Fruit fly (Drosophila melanogaster) whole organism, embryonic: Measurements from ENCODE around the gene CG43755.

Source experiments
- CG10543 ChIP-seq: fragments of 200-800 bp; sonication (Bioruptor generic); optimal IDR thresholded peaks from 3 replicates; lab custom pipeline; 2017; ENCODE audit warnings: missing biosample characterization, mild to moderate bottlenecking, missing genetic modification characterization, moderate library complexity
- CG10959 ChIP-seq: fragments of 200-800 bp; sonication (Bioruptor generic); IDR thresholded peaks from 2 replicates; pipeline ENCODE4 v1.3.6; 2022; ENCODE audit warnings: missing biosample characterization, missing genetic modification characterization
- CG10979 ChIP-seq: fragments of 200-800 bp; sonication (Bioruptor generic); optimal IDR thresholded peaks from 2 replicates; lab custom pipeline; 2018; ENCODE audit warnings: missing biosample characterization, mild to moderate bottlenecking, missing genetic modification characterization, moderate library complexity
- CG11085 ChIP-seq: fragments of 200-800 bp; sonication (Bioruptor generic); IDR thresholded peaks from 2 replicates; pipeline ENCODE4 v1.3.6; 2022; ENCODE audit warnings: missing biosample characterization, missing genetic modification characterization
- CG11695 ChIP-seq: fragments of 200-800 bp; sonication (Bioruptor generic); IDR thresholded peaks from 3 replicates; pipeline ENCODE4 v1.3.6; 2022; ENCODE audit warnings: missing biosample characterization, missing genetic modification characterization
- CG12659 ChIP-seq: fragments of 200-800 bp; sonication (Bioruptor generic); optimal IDR thresholded peaks from 3 replicates; lab custom pipeline; 2017; ENCODE audit warnings: mild to moderate bottlenecking, missing biosample characterization, missing genetic modification reagents, missing genetic modification characterization
- CG15073 ChIP-seq: fragments of 200-800 bp; sonication (Bioruptor generic); optimal IDR thresholded peaks from 2 replicates; lab custom pipeline; 2016; ENCODE audit warnings: missing biosample characterization, missing genetic modification characterization
- CG15601 ChIP-seq: fragments of 200-800 bp; sonication (Bioruptor generic); optimal IDR thresholded peaks from 3 replicates; lab custom pipeline; 2019; ENCODE audit warnings: missing biosample characterization, mild to moderate bottlenecking, missing genetic modification characterization, moderate library complexity
- CG15696 ChIP-seq: fragments of 200-800 bp; sonication (Bioruptor generic); optimal IDR thresholded peaks from 2 replicates; lab custom pipeline; 2019; ENCODE audit warnings: missing biosample characterization, mild to moderate bottlenecking, missing genetic modification characterization, moderate library complexity
- CG1792 ChIP-seq: fragments of 200-800 bp; sonication (Bioruptor generic); optimal IDR thresholded peaks from 2 replicates; lab custom pipeline; 2016; ENCODE audit warnings: missing biosample characterization, missing genetic modification characterization
- CG2199 ChIP-seq: fragments of 200-800 bp; sonication (Bioruptor generic); IDR thresholded peaks from 3 replicates; pipeline ENCODE4 v1.3.6; 2022; ENCODE audit warnings: missing biosample characterization, missing genetic modification characterization
- CG2712 ChIP-seq: fragments of 200-800 bp; optimal IDR thresholded peaks from 3 replicates; lab custom pipeline; 2019; ENCODE audit warnings: missing biosample characterization, mild to moderate bottlenecking, missing genetic modification characterization, moderate library complexity
- CG31441 ChIP-seq: fragments of 200-800 bp; sonication (Bioruptor generic); IDR thresholded peaks from 2 replicates; pipeline ENCODE4 v1.3.6; 2022; ENCODE audit warnings: missing biosample characterization, missing genetic modification characterization
- CG34224 ChIP-seq: fragments of 200-800 bp; sonication (Bioruptor generic); IDR thresholded peaks from 3 replicates; pipeline ENCODE4 v1.3.6; 2022; ENCODE audit warnings: missing biosample characterization, missing genetic modification characterization; ENCODE audit not compliant: partially characterized antibody
- CG3847 ChIP-seq: fragments of 200-800 bp; sonication (Bioruptor generic); IDR thresholded peaks from 2 replicates; pipeline ENCODE4 v1.3.6; 2022; ENCODE audit warnings: missing biosample characterization, missing genetic modification characterization
- CG4424 ChIP-seq: fragments of 200-800 bp; sonication (Bioruptor generic); optimal IDR thresholded peaks from 3 replicates; lab custom pipeline; 2016; ENCODE audit warnings: missing biosample characterization, missing genetic modification characterization
- CG6254 ChIP-seq: fragments of 200-800 bp; sonication (Bioruptor generic); optimal IDR thresholded peaks from 3 replicates; lab custom pipeline; 2017; ENCODE audit warnings: mild to moderate bottlenecking, missing biosample characterization, missing genetic modification reagents, missing genetic modification characterization
- CG6854 ChIP-seq: fragments of 200-800 bp; sonication (Bioruptor generic); optimal IDR thresholded peaks from 3 replicates; lab custom pipeline; 2017; ENCODE audit warnings: missing biosample characterization, mild to moderate bottlenecking, missing genetic modification characterization
- CG8290 ChIP-seq, 3 experiments: fragments of 200-800 bp; sonication (Bioruptor generic); optimal IDR thresholded peaks; 2 replicates each; lab custom pipeline; 2016 to 2019; ENCODE audit warnings: missing biosample characterization in 3 of 3, missing genetic modification characterization in 3 of 3, mild to moderate bottlenecking in 2 of 3, moderate library complexity in 1 of 3
- Dbx ChIP-seq: fragments of 200-800 bp; sonication (Bioruptor generic); IDR thresholded peaks from 3 replicates; pipeline ENCODE4 v1.3.6; 2022; ENCODE audit warnings: missing biosample characterization, missing genetic modification characterization
- Doc3 ChIP-seq: fragments of 200-800 bp; sonication (Bioruptor generic); IDR thresholded peaks from 3 replicates; pipeline ENCODE4 v1.3.6; 2022; ENCODE audit warnings: missing biosample characterization, missing genetic modification characterization; ENCODE audit not compliant: partially characterized antibody
- Drgx ChIP-seq: fragments of 200-800 bp; sonication (Bioruptor generic); IDR thresholded peaks from 2 replicates; pipeline ENCODE4 v1.3.6; 2022; ENCODE audit warnings: missing biosample characterization, missing genetic modification characterization
- Eip74EF ChIP-seq, 2 experiments: fragments of 200-800 bp in 1 of 2; fragments of >200 bp in 1 of 2; sonication (Bioruptor generic) in 1 of 2; optimal IDR thresholded peaks; 2 replicates each; lab custom pipeline; 2017 to 2019; ENCODE audit warnings: missing biosample characterization in 2 of 2, missing genetic modification characterization in 2 of 2, mild to moderate bottlenecking in 1 of 2, moderate library complexity in 1 of 2
- HLH3B ChIP-seq: fragments of 200-800 bp; sonication (Bioruptor generic); IDR thresholded peaks from 2 replicates; pipeline ENCODE4 v1.3.6; 2022; ENCODE audit warnings: missing biosample characterization, missing genetic modification characterization
- HLH4C ChIP-seq: fragments of 200-800 bp; sonication (Bioruptor generic); IDR thresholded peaks from 3 replicates; pipeline ENCODE4 v1.3.6; 2022; ENCODE audit warnings: missing biosample characterization, missing genetic modification characterization; ENCODE audit not compliant: partially characterized antibody
- HmgD ChIP-seq: fragments of 200-800 bp; sonication (Bioruptor generic); optimal IDR thresholded peaks from 3 replicates; lab custom pipeline; 2016; ENCODE audit warnings: missing biosample characterization, missing genetic modification characterization
- HmgZ ChIP-seq: fragments of 200-800 bp; sonication (Bioruptor generic); optimal IDR thresholded peaks from 2 replicates; lab custom pipeline; 2018; ENCODE audit warnings: missing biosample characterization, mild to moderate bottlenecking, missing genetic modification characterization
- Jarid2 ChIP-seq: fragments of 200-800 bp; sonication (Bioruptor generic); optimal IDR thresholded peaks from 3 replicates; lab custom pipeline; 2017; ENCODE audit warnings: mild to moderate bottlenecking, missing biosample characterization, missing genetic modification reagents, missing genetic modification characterization
- MBD-R2 ChIP-seq: fragments of 200-800 bp; sonication (Bioruptor generic); IDR thresholded peaks from 2 replicates; pipeline ENCODE4 v1.3.6; 2022; ENCODE audit warnings: missing biosample characterization, missing genetic modification characterization
- NK7.1 ChIP-seq: fragments of 200-800 bp; sonication (Bioruptor generic); optimal IDR thresholded peaks from 3 replicates; lab custom pipeline; 2016; ENCODE audit warnings: missing biosample characterization, missing genetic modification characterization
- Nf-YB ChIP-seq: fragments of 200-800 bp; sonication (Bioruptor generic); optimal IDR thresholded peaks from 3 replicates; lab custom pipeline; 2019; ENCODE audit warnings: missing biosample characterization, mild to moderate bottlenecking, missing genetic modification characterization, moderate library complexity
- Rfx ChIP-seq: fragments of 200-800 bp; sonication (Bioruptor generic); IDR thresholded peaks from 2 replicates; pipeline ENCODE4 v1.3.6; 2022; ENCODE audit warnings: missing biosample characterization, missing genetic modification characterization
- Side ChIP-seq: fragments of 200-800 bp; sonication (Bioruptor generic); optimal IDR thresholded peaks from 2 replicates; lab custom pipeline; 2016; ENCODE audit warnings: missing biosample characterization, missing genetic modification characterization
- Six4 ChIP-seq: fragments of 200-800 bp; sonication (Bioruptor generic); optimal IDR thresholded peaks from 2 replicates; lab custom pipeline; 2016; ENCODE audit warnings: missing biosample characterization, missing genetic modification characterization
- Sry-β ChIP-seq: fragments of 200-800 bp; sonication (Bioruptor generic); optimal IDR thresholded peaks from 2 replicates; lab custom pipeline; 2018; ENCODE audit warnings: missing biosample characterization, mild to moderate bottlenecking, missing genetic modification characterization, moderate library complexity
- Tbp ChIP-seq: fragments of >200 bp; optimal IDR thresholded peaks from 2 replicates; lab custom pipeline; 2018; ENCODE audit warnings: missing biosample characterization, missing genetic modification characterization
- Vsx1 ChIP-seq: fragments of 200-800 bp; sonication (Bioruptor generic); optimal IDR thresholded peaks from 2 replicates; lab custom pipeline; 2017; ENCODE audit warnings: missing biosample characterization, mild to moderate bottlenecking, missing genetic modification characterization, missing genetic modification reagents
- cg ChIP-seq: fragments of 200-800 bp; sonication (Bioruptor generic); optimal IDR thresholded peaks from 3 replicates; lab custom pipeline; 2019; ENCODE audit warnings: missing biosample characterization, mild to moderate bottlenecking, missing genetic modification characterization, moderate library complexity
- chm ChIP-seq: fragments of 200-800 bp; sonication (Bioruptor generic); IDR thresholded peaks from 2 replicates; pipeline ENCODE4 v1.3.6; 2022; ENCODE audit warnings: missing biosample characterization, missing genetic modification characterization
- lilli ChIP-seq: fragments of 200-800 bp; sonication (Bioruptor generic); optimal IDR thresholded peaks from 3 replicates; lab custom pipeline; 2016; ENCODE audit warnings: missing biosample characterization, missing genetic modification characterization
- lola ChIP-seq, 3 experiments: fragments of >200 bp in 2 of 3; fragments of 200-800 bp in 1 of 3; sonication (Bioruptor generic) in 1 of 3; optimal IDR thresholded peaks; 2 replicates each; lab custom pipeline; 2017 to 2019; ENCODE audit warnings: missing biosample characterization in 3 of 3, missing genetic modification characterization in 3 of 3, mild to moderate bottlenecking in 1 of 3, moderate library complexity in 1 of 3
- pum ChIP-seq: fragments of 200-800 bp; sonication (Bioruptor generic); optimal IDR thresholded peaks from 2 replicates; lab custom pipeline; 2016; ENCODE audit warnings: missing biosample characterization, missing genetic modification characterization
- sd ChIP-seq: fragments of 200-800 bp; sonication (Bioruptor generic); optimal IDR thresholded peaks from 3 replicates; lab custom pipeline; 2018; ENCODE audit warnings: missing biosample characterization, mild to moderate bottlenecking, missing genetic modification characterization, moderate library complexity
- sqz ChIP-seq: fragments of 200-800 bp; sonication (Bioruptor generic); optimal IDR thresholded peaks from 3 replicates; lab custom pipeline; 2018; ENCODE audit warnings: missing biosample characterization, mild to moderate bottlenecking, missing genetic modification characterization
- tin ChIP-seq: fragments of 200-800 bp; sonication (Bioruptor generic); optimal IDR thresholded peaks from 3 replicates; lab custom pipeline; 2016; ENCODE audit warnings: missing biosample characterization, missing genetic modification characterization
- tup ChIP-seq: fragments of 200-800 bp; sonication (Bioruptor generic); optimal IDR thresholded peaks from 2 replicates; lab custom pipeline; 2016; ENCODE audit warnings: missing biosample characterization, mild to moderate bottlenecking, missing genetic modification characterization, moderate library complexity
- unc-4 ChIP-seq: fragments of 200-800 bp; sonication (Bioruptor generic); IDR thresholded peaks from 2 replicates; pipeline ENCODE4 v1.3.6; 2022; ENCODE audit warnings: missing biosample characterization, missing genetic modification characterization; ENCODE audit not compliant: partially characterized antibody
- z ChIP-seq: fragments of 200-800 bp; sonication (Bioruptor generic); IDR thresholded peaks from 3 replicates; pipeline ENCODE4 v1.3.6; 2022; ENCODE audit warnings: missing biosample characterization, missing genetic modification characterization
- zfh2 ChIP-seq: fragments of 200-800 bp; sonication (Bioruptor generic); optimal IDR thresholded peaks from 2 replicates; lab custom pipeline; 2016; ENCODE audit warnings: missing biosample characterization, missing genetic modification characterization

The CG43755 gene

DNA sequence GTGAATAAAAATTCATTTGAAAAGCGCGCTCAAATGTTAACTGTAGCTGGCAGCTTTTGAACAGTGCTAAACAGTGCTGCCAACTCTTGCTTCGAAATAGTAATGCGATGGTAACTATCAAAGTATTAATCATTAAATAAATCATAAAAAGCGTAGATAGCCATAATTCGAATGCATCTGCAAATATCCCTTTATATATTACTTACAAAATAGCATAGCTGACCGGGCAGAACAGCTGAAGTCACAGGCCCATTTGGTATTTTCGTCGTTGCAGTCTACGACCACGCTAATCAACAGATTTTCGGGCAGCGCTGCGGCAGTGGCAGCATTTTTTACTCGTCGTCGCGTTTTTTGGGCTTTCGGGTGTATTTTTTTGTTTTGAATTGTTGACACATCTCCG is 23.9 kb downstream of the CG43755 start, which contains the start of gene Plc21C (continued):
- TF ChIP-seq Rfx (GFP tag; lab: Robert Waterston, UW) (peak; percentile 63; the same call in 1 of the 2 replicates), tup (GFP tag; lab: Kevin White, UChicago) (peak; percentile 5), CG12659 (GFP tag; lab: Kevin White, UChicago) (peak; percentile 69), CG15601 (tag; lab: Kevin White, UChicago) (peak; percentile 60), CG10979 (tag; lab: Kevin White, UChicago) (peak; percentile 21), Nf-YB (peak; percentile 6), CG11085 (GFP tag; lab: Robert Waterston, UW) (peak; percentile 56; the same call in 1 of the 2 replicates), CG6854 (GFP tag; lab: Kevin White, UChicago) (peak; percentile 4), CG31441 (GFP tag; lab: Robert Waterston, UW) (0 out of 2 replicates have a peak, but pooled peaks have one; percentile 46), Vsx1 (GFP tag; lab: Kevin White, UChicago) (no peak), HLH4C (0 out of 3 replicates have a peak, but pooled peaks have one; percentile 23), Doc3 (no peak), CG4424 (peak; percentile 26), lilli (GFP tag; lab: Kevin White, UChicago) (peak; percentile 71), pum (GFP tag; lab: Kevin White, UChicago) (peak; percentile 20), HLH3B (GFP tag; lab: Robert Waterston, UW) (no peak; the same call in 1 of the 2 replicates), CG10543 (GFP tag; lab: Kevin White, UChicago) (peak; percentile 48), unc-4 (GFP tag; lab: Robert Waterston, UW) (peak; percentile 59; the same call in 1 of the 2 replicates), cg (GFP tag; lab: Kevin White, UChicago) (no peak), CG10959 (no peak), Jarid2 (GFP tag; lab: Kevin White, UChicago) (peak; percentile 16), sqz (GFP tag; lab: Kevin White, UChicago) (no peak), sd (tag; lab: Kevin White, UChicago) (peak; percentile 65), Tbp (GFP tag; lab: Kevin White, UChicago) (no peak), z (GFP tag; lab: Robert Waterston, UW) (no peak), HmgZ (tag; lab: Kevin White, UChicago) (peak; percentile 80), Dbx (peak; percentile 59; the same call in 2 of the 3 replicates), Eip74EF (GFP tag; optimal IDR thresholded peaks at IDR 0.05; lab: Kevin White, UChicago) (no peak), lola (GFP tag; optimal IDR thresholded peaks at IDR 0.05; lab: Kevin White, UChicago) (peak in 1 of 3 experiments; percentile 22), CG1792 (GFP tag; lab: Kevin White, UChicago) (peak; percentile 23), Sry-β (GFP tag; lab: Kevin White, UChicago) (peak; percentile 49), tin (GFP tag; lab: Kevin White, UChicago) (peak; percentile 42), CG2199 (no peak), zfh2 (GFP tag; lab: Kevin White, UChicago) (peak; percentile 33), CG2712 (tag; lab: Kevin White, UChicago) (peak; percentile 60), CG34224 (GFP tag; lab: Robert Waterston, UW) (no peak), CG11695 (GFP tag; lab: Robert Waterston, UW) (0 out of 3 replicates have a peak, but pooled peaks have one; percentile 20), HmgD (GFP tag; lab: Kevin White, UChicago) (peak; percentile 61), Side (GFP tag; lab: Kevin White, UChicago) (peak; percentile 24), chm (GFP tag; lab: Robert Waterston, UW) (no peak), CG15073 (GFP tag; lab: Kevin White, UChicago) (no peak), Drgx (no peak), MBD-R2 (GFP tag; lab: Robert Waterston, UW) (peak; percentile 64), CG8290 (GFP tag; optimal IDR thresholded peaks at IDR 0.05; lab: Kevin White, UChicago) (no peak), CG8290 (tag; optimal IDR thresholded peaks at IDR 0.05; lab: Kevin White, UChicago) (peak in 1 of 2 experiments; percentile 56), CG6254 (no peak), CG15696 (peak; percentile 43), Six4 (no peak), NK7.1 (GFP tag; lab: Kevin White, UChicago) (peak; percentile 49), CG3847 (GFP tag; lab: Robert Waterston, UW) (peak; percentile 85)
